Fruit fly (Drosophila melanogaster): ENCODE measurements around the gene CG4229.

Gene CG4229

dm6 chr3L:16584074-16584578, 27.5 kb downstream of the CG4229 start, which contains the start of gene UQCR-C2:
Gene UQCR-C2, plus strand, starts transcription at chr3L:16584124.
- TF ChIP-seq CG4496 (GFP tag; IDR thresholded peaks at IDR 0.05) (peak; percentile 51; the same call in 1 of the 3 replicates), fd96Ca (GFP tag; IDR thresholded peaks at IDR 0.05) (no peak)

DNA sequence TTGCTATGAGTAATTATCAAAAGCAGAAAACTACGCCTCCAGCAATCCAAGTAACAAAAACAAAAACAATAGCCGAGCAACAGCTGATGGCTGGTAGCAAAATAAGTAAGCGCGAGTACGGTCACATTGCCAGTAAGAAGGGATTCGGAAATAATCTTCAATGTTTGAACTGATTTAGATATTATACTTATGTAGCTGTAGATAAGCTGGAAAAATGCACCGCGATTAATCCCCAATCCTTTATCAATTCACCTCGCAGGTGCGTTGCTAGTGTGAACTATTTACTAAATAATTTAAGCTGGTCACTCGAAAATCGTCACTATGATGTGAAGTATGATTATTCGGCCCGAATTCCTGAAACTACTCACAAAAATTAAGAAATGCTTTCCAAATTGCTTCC, 30.4 kb downstream of the CG4229 start, which contains the start of the genes Syx8 and CG32163:
TSS of gene Syx8 (minus strand) at position 69 of the 400 bp plus-strand sequence.
TSS of gene CG32163 (plus strand) at position 169 of the 400 bp plus-strand sequence.
- TF ChIP-seq CG8301 (tag; optimal IDR thresholded peaks at IDR 0.05) = no peak
- TF ChIP-seq CG14655 (GFP tag; optimal IDR thresholded peaks at IDR 0.05) = no peak
- TF ChIP-seq fd96Ca (GFP tag; IDR thresholded peaks at IDR 0.05) = no peak

DNA sequence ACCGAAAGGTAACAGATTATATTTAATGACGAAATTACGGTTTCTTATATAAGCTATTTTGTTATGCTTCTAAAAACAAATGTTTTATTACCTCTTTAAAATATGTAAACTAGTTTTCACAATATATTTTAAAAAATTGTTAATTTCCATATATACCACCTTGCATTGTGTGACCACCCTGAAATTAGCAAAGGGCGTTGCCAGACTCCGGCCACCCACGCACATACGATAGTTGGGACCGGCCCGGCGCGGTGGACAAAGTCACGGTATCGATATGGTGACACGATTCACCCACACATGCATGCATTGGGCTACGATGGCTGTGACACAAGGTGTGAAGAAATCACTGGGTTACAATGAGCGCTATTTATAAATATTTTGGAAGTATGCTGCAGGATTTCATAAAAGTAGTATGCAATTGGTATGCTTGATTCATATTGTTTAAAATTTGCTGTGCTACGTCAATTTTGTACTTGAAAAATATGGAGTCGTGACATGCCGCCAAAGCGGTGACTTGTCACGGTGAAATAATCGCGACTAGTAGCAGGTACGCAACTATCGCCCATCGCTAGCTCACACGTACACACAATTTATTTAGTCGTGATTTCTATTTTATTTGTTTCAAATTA, 31.5 kb downstream of the CG4229 start:
- TF ChIP-seq CG9948 (tag; optimal IDR thresholded peaks at IDR 0.05) = no peak
- peak; percentile 49; the same call in 1 of the 2 replicates for TF ChIP-seq CG12605 (GFP tag; IDR thresholded peaks at IDR 0.05)
- peak; percentile 45 for TF ChIP-seq CG15710 (tag; optimal IDR thresholded peaks at IDR 0.05)
- no peak for TF ChIP-seq CG8301 (tag; optimal IDR thresholded peaks at IDR 0.05)
- no peak for TF ChIP-seq CG10348 (GFP tag; IDR thresholded peaks at IDR 0.05)
- peak; percentile 62 for TF ChIP-seq Ets98B (GFP tag; IDR thresholded peaks at IDR 0.05)
- TF ChIP-seq CG13204 (GFP tag; optimal IDR thresholded peaks at IDR 0.05) = no peak
- peak; percentile 8 for TF ChIP-seq Snoo (tag; optimal IDR thresholded peaks at IDR 0.05)
- no peak for TF ChIP-seq CG14655 (GFP tag; optimal IDR thresholded peaks at IDR 0.05)
- TF ChIP-seq CG4496 (GFP tag; IDR thresholded peaks at IDR 0.05) = peak; percentile 73; the same call in 2 of the 3 replicates
- TF ChIP-seq CG8159 (tag; optimal IDR thresholded peaks at IDR 0.05) = peak; percentile 45
- TF ChIP-seq Pif1A (GFP tag; optimal IDR thresholded peaks at IDR 0.05) = no peak
- 0 out of 3 replicates have a peak, but pooled peaks have one; percentile 41 for TF ChIP-seq fd96Ca (GFP tag; IDR thresholded peaks at IDR 0.05)
- peak; percentile 60 for TF ChIP-seq CG32121 (GFP tag; IDR thresholded peaks at IDR 0.05)
- no peak for TF ChIP-seq Pif1B (GFP tag; optimal IDR thresholded peaks at IDR 0.05)
- TF ChIP-seq CG34367 (tag; optimal IDR thresholded peaks at IDR 0.05) = no peak
- peak; percentile 6 for TF ChIP-seq CG17806 (tag; optimal IDR thresholded peaks at IDR 0.05)
- TF ChIP-seq EcR (GFP tag; optimal IDR thresholded peaks at IDR 0.05) = no peak
- no peak for TF ChIP-seq gl (tag; optimal IDR thresholded peaks at IDR 0.05)
- no peak for TF ChIP-seq rn (GFP tag; IDR thresholded peaks at IDR 0.05)
- TF ChIP-seq D1 (tag; optimal IDR thresholded peaks at IDR 0.05) = no peak

- TF ChIP-seq CG32121 (GFP tag; IDR thresholded peaks at IDR 0.05) (no peak), gl (tag; optimal IDR thresholded peaks at IDR 0.05) (no peak), CG8301 (tag; optimal IDR thresholded peaks at IDR 0.05) (no peak), Pif1A (GFP tag; optimal IDR thresholded peaks at IDR 0.05) (no peak), Ets98B (GFP tag; IDR thresholded peaks at IDR 0.05) (no peak), Snoo (tag; optimal IDR thresholded peaks at IDR 0.05) (no peak), D1 (tag; optimal IDR thresholded peaks at IDR 0.05) (no peak), CG13204 (GFP tag; optimal IDR thresholded peaks at IDR 0.05) (no peak), CG8159 (tag; optimal IDR thresholded peaks at IDR 0.05) (no peak), CG10348 (GFP tag; IDR thresholded peaks at IDR 0.05) (no peak), rn (GFP tag; IDR thresholded peaks at IDR 0.05) (no peak), CG4496 (GFP tag; IDR thresholded peaks at IDR 0.05) (no peak), CG12605 (GFP tag; IDR thresholded peaks at IDR 0.05) (no peak), CG9948 (tag; optimal IDR thresholded peaks at IDR 0.05) (no peak), Pif1B (GFP tag; optimal IDR thresholded peaks at IDR 0.05) (no peak), fd96Ca (GFP tag; IDR thresholded peaks at IDR 0.05) (no peak), EcR (GFP tag; optimal IDR thresholded peaks at IDR 0.05) (no peak), CG14655 (GFP tag; optimal IDR thresholded peaks at IDR 0.05) (no peak), CG15710 (tag; optimal IDR thresholded peaks at IDR 0.05) (no peak)
Measured at dm6 chr3L:16590860-16591259, 34.2 kb downstream of the CG4229 start, which contains the start of gene tra. Gene tra, minus strand, starts transcription at chr3L:16591050.

DNA sequence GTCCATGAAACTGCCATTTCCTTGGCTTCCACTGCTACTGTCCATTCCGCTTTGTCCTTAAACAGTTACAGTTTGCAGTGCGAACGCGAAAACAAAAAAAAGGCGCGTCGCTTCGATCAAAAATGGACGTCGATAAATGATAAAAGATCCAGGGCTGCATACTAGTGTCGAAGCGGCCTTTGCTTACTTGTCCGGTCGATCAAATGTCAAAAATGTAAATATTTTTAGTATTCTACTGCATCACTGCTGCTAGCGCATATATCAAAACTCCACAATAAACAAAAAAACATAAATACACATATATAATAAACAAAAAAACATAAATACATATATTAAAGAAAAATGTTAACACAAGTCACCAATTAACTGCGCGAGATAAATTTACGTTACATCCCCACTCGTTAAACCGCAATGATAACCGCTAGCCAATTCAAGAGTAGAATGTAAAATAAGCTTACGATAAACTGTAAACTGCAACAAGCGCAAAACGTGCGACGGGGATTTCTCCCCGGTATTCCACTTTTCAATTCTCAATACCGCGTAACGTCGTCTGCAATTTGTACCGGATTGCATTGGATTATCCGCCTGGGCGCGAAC, 38.4 kb downstream of the CG4229 start, which contains the start of the genes spd-2 and Apl:
TSS of gene spd-2 (minus strand) at position 93 of the 597 bp plus-strand sequence.
TSS of gene Apl (plus strand) at position 260 of the 597 bp plus-strand sequence.
- TF ChIP-seq CG4496 (GFP tag; IDR thresholded peaks at IDR 0.05) = no peak
- TF ChIP-seq CG13204 (GFP tag; optimal IDR thresholded peaks at IDR 0.05) = no peak
- no peak for TF ChIP-seq CG8301 (tag; optimal IDR thresholded peaks at IDR 0.05)
- no peak for TF ChIP-seq Ets98B (GFP tag; IDR thresholded peaks at IDR 0.05)
- no peak for TF ChIP-seq CG34367 (tag; optimal IDR thresholded peaks at IDR 0.05)
- no peak for TF ChIP-seq CG17806 (tag; optimal IDR thresholded peaks at IDR 0.05)
- no peak for TF ChIP-seq D1 (tag; optimal IDR thresholded peaks at IDR 0.05)
- no peak for TF ChIP-seq EcR (GFP tag; optimal IDR thresholded peaks at IDR 0.05)
- TF ChIP-seq CG8159 (tag; optimal IDR thresholded peaks at IDR 0.05) = no peak
- no peak for TF ChIP-seq Snoo (tag; optimal IDR thresholded peaks at IDR 0.05)
- TF ChIP-seq gl (tag; optimal IDR thresholded peaks at IDR 0.05) = no peak
- TF ChIP-seq fd96Ca (GFP tag; IDR thresholded peaks at IDR 0.05) = no peak
- no peak for TF ChIP-seq CG14655 (GFP tag; optimal IDR thresholded peaks at IDR 0.05)
- no peak for TF ChIP-seq Pif1B (GFP tag; optimal IDR thresholded peaks at IDR 0.05)
- no peak for TF ChIP-seq Pif1A (GFP tag; optimal IDR thresholded peaks at IDR 0.05)
- no peak for TF ChIP-seq CG9948 (tag; optimal IDR thresholded peaks at IDR 0.05)

DNA sequence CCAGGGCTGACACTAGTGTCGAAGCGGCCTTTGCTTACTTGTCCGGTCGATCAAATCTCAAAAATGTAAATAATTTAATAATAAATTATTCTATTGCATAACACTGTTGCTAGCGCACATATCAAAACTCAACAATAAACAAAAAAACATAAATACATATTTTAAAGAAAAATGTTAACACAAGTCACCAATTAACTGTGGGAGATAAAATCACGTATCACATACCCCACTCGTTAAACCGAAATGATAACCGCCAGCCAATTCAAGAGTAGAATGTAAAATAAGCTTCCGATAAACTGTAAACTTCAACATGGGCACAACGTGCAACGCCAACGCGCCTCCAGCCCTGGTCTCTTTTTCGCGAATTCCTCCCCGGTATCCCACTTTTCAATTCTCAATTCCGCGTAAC, 46.1 kb downstream of the CG4229 start, which contains the start of gene Arts:
TSS of gene Arts (plus strand) at position 116 of the 409 bp plus-strand sequence.
- TF ChIP-seq Pif1B (GFP tag; optimal IDR thresholded peaks at IDR 0.05) = no peak
- TF ChIP-seq CG13204 (GFP tag; optimal IDR thresholded peaks at IDR 0.05) = no peak
- no peak for TF ChIP-seq rn (GFP tag; IDR thresholded peaks at IDR 0.05)
- peak; percentile 43 for TF ChIP-seq CG8159 (tag; optimal IDR thresholded peaks at IDR 0.05)
- peak; percentile 11 for TF ChIP-seq Snoo (tag; optimal IDR thresholded peaks at IDR 0.05)
- no peak for TF ChIP-seq D1 (tag; optimal IDR thresholded peaks at IDR 0.05)
- TF ChIP-seq CG15710 (tag; optimal IDR thresholded peaks at IDR 0.05) = peak; percentile 28
- TF ChIP-seq CG34367 (tag; optimal IDR thresholded peaks at IDR 0.05) = peak; percentile 17
- TF ChIP-seq Pif1A (GFP tag; optimal IDR thresholded peaks at IDR 0.05) = no peak
- TF ChIP-seq CG10348 (GFP tag; IDR thresholded peaks at IDR 0.05) = no peak
- TF ChIP-seq CG8301 (tag; optimal IDR thresholded peaks at IDR 0.05) = no peak
- TF ChIP-seq gl (tag; optimal IDR thresholded peaks at IDR 0.05) = no peak
- peak; percentile 47 for TF ChIP-seq CG14655 (GFP tag; optimal IDR thresholded peaks at IDR 0.05)
- TF ChIP-seq fd96Ca (GFP tag; IDR thresholded peaks at IDR 0.05) = no peak
- peak; percentile 1 for TF ChIP-seq CG17806 (tag; optimal IDR thresholded peaks at IDR 0.05)
- no peak for TF ChIP-seq CG4496 (GFP tag; IDR thresholded peaks at IDR 0.05)
- TF ChIP-seq CG12605 (GFP tag; IDR thresholded peaks at IDR 0.05) = no peak
- TF ChIP-seq CG9948 (tag; optimal IDR thresholded peaks at IDR 0.05) = no peak
- no peak for TF ChIP-seq CG32121 (GFP tag; IDR thresholded peaks at IDR 0.05)
- no peak for TF ChIP-seq Ets98B (GFP tag; IDR thresholded peaks at IDR 0.05)
- no peak for TF ChIP-seq EcR (GFP tag; optimal IDR thresholded peaks at IDR 0.05)

Data from whole organism, pupa.